Worm (Caenorhabditis elegans): ENCODE data around the gene lec-10.

The lec-10 gene

ce11 chrV:6514887-6515324, 26.0 kb upstream of the lec-10 start, which contains the start of gene dpy-11 (continued):
- TF ChIP-seq madf-10 (tag; optimal IDR thresholded peaks at IDR 0.05) (no peak), pbrm-1 (GFP tag; IDR thresholded peaks at IDR 0.05) (0 out of 2 replicates have a peak, but pooled peaks have one; percentile 59), mcd-1 (GFP tag; IDR thresholded peaks at IDR 0.05) (peak; percentile 58; the same call in 1 of the 2 replicates), lsy-27 (tag; optimal IDR thresholded peaks at IDR 0.05; ENCODE audit: borderline replicate concordance, insufficient read depth) (no peak), ztf-22 (GFP tag; optimal IDR thresholded peaks at IDR 0.05) (peak; percentile 19), F52B5.7 (tag; optimal IDR thresholded peaks at IDR 0.05) (peak; percentile 74), Y95B8A.8 (GFP tag; IDR thresholded peaks at IDR 0.05) (no peak), ztf-3 (GFP tag; optimal IDR thresholded peaks at IDR 0.05) (no peak), aptf-2 (GFP tag; conservative IDR thresholded peaks at IDR 0.05) (no peak), Y67H2A.10 (GFP tag; conservative IDR thresholded peaks at IDR 0.05) (no peak), snpc-3.4 (tag; optimal IDR thresholded peaks at IDR 0.05) (no peak), attf-3 (GFP tag; conservative IDR thresholded peaks at IDR 0.05) (no peak), hlh-26 (GFP tag; conservative IDR thresholded peaks at IDR 0.05) (no peak), snpc-4 (GFP tag; optimal IDR thresholded peaks at IDR 0.05) (peak; percentile 21), snpc-4 (tag; optimal IDR thresholded peaks at IDR 0.05) (peak in 2 of 4 experiments; percentile 9 to 26), rec-8 (tag; optimal IDR thresholded peaks at IDR 0.05) (no peak), mxl-1 (tag; optimal IDR thresholded peaks at IDR 0.05) (no peak), nhr-80 (tag; optimal IDR thresholded peaks at IDR 0.05) (no peak), gei-17 (GFP tag; optimal IDR thresholded peaks at IDR 0.05) (peak; percentile 25), sea-2 (GFP tag; IDR thresholded peaks at IDR 0.05) (no peak), ztf-26 (tag; optimal IDR thresholded peaks at IDR 0.05) (peak; percentile 58), mes-4 (tag; optimal IDR thresholded peaks at IDR 0.05) (no peak), lag-1 (GFP tag; IDR thresholded peaks at IDR 0.05) (no peak), C06A6.2 (GFP tag; conservative IDR thresholded peaks at IDR 0.05) (no peak), nhr-90 (tag; optimal IDR thresholded peaks at IDR 0.05) (peak; percentile 1), lsl-1 (GFP tag; optimal IDR thresholded peaks at IDR 0.05) (no peak), ceh-40 (GFP tag; IDR thresholded peaks at IDR 0.05) (no peak), ztf-18 (tag; optimal IDR thresholded peaks at IDR 0.05) (no peak), madf-8 (GFP tag; conservative IDR thresholded peaks at IDR 0.05) (no peak), ceh-91 (GFP tag; IDR thresholded peaks at IDR 0.05) (no peak), B0035.1 (tag; optimal IDR thresholded peaks at IDR 0.05) (no peak), B0336.3 (GFP tag; IDR thresholded peaks at IDR 0.05) (peak; percentile 92), egrh-3 (GFP tag; IDR thresholded peaks at IDR 0.05) (no peak), chd-7 (tag; optimal IDR thresholded peaks at IDR 0.05) (peak; percentile 35), T26A5.8 (tag; optimal IDR thresholded peaks at IDR 0.05) (no peak), lin-26 (GFP tag; IDR thresholded peaks at IDR 0.05) (peak; percentile 27; the same call in 1 of the 2 replicates), dox-1 (GFP tag; IDR thresholded peaks at IDR 0.05) (peak; percentile 58), lin-35 (GFP tag; optimal IDR thresholded peaks at IDR 0.05) (peak in 1 of 3 experiments; percentile 59), ekl-4 (GFP tag; IDR thresholded peaks at IDR 0.05) (peak; percentile 65), xnd-1 (tag; optimal IDR thresholded peaks at IDR 0.05) (no peak), tbp1 (GFP tag; optimal IDR thresholded peaks at IDR 0.05) (peak; percentile 51), sdz-38 (tag; optimal IDR thresholded peaks at IDR 0.05) (no peak), egl-18 (GFP tag; IDR thresholded peaks at IDR 0.05) (no peak), ceh-27 (GFP tag; optimal IDR thresholded peaks at IDR 0.05) (no peak), nfyb-1 (GFP tag; IDR thresholded peaks at IDR 0.05) (peak; percentile 22; the same call in 1 of the 2 replicates), unc-62 (GFP tag; optimal IDR thresholded peaks at IDR 0.05) (no peak), efl-1 (GFP tag; optimal IDR thresholded peaks at IDR 0.05) (no peak), repo-1 (tag; optimal IDR thresholded peaks at IDR 0.05) (peak; percentile 93), dpl-1 (GFP tag; optimal IDR thresholded peaks at IDR 0.05) (no peak), athp-1 (tag; optimal IDR thresholded peaks at IDR 0.05) (peak; percentile 32)

Data from whole organism, young adult.